Fruit fly (Drosophila melanogaster): ENCODE results near the gene CG14052.

CG14052 gene

DNA sequence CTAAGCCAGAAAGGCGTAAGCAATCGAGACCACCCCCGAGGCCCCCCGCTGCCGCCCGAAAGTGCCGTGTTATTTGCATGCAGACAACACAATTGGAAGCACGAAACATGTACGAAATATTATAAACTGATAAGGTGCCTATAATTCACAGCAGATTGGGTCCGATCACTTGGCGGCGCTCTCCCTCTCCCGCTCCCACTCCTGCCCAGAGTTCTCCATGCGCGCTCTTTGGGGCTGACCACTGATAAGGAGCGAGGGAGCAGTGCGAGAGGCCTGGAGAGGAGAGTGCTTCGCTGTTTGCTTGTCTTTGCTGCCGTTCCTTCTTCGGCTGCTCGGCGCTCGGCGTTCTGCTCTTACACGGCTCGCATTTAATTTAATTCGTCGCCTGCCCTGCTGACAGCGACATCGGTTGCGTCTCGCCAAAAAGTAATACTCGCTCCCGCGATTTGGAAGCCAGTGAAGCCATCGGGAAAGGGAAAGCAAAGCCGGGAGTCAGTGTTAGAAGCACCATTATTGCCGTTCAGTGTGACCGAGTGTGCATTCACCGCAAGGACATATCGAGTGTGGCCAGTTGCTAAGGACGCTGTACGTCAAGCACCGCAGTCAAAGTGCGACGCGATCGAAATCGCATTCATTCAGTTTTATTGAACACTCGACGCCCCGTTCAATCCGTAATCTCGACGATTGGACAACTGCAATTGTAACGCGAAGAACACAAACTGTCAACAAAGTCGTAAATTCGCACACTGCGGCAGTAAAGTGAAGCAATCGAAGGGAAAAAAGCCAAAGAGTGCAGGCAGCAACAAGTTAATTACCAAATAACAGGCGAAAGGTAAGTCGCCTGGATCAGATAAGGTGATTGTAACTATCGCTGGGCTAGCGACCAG lies 29.1 kb upstream of the CG14052 start:
- no peak for TF ChIP-seq Snoo (tag; optimal IDR thresholded peaks at IDR 0.05)
- no peak for TF ChIP-seq CG15710 (tag; optimal IDR thresholded peaks at IDR 0.05)
- TF ChIP-seq CG4496 (GFP tag; IDR thresholded peaks at IDR 0.05), result peak; percentile 85
- TF ChIP-seq CG17806 (tag; optimal IDR thresholded peaks at IDR 0.05), result no peak
- TF ChIP-seq CG8159 (tag; optimal IDR thresholded peaks at IDR 0.05), result no peak

DNA sequence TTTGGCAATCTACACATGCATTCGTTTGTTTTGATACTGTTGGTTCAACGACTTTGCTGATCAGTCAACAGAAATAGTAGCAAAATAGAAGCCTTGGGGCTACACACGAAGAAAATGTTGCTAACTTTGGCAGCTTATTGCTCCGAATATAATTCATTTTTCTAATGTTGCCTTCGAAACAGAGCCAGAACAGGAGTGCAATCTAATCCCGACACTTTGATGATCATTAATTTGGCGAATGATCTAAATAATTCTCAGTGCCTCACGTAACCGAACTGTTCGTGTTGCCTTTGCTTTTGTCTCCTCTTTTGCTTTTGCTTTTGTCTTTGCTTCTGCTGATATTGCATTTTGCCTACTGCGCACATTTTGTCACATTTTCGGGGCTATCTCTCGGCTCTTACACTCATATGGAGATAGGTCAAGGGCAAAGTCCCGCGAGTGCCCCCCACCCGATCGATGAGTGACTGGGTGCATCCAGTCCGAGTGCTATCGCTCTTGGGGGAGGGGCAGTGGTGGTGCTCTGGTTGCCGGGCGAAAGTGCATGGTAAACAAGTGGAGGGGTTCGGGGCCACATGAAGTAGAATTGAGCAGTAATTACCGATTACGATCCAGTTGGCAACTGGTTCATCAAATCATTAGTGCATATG lies 27.3 kb upstream of the CG14052 start:
- TF ChIP-seq fd96Ca (GFP tag; IDR thresholded peaks at IDR 0.05) (peak; percentile 74; the same call in 2 of the 3 replicates), CG17806 (tag; optimal IDR thresholded peaks at IDR 0.05) (peak; percentile 35), rn (GFP tag; IDR thresholded peaks at IDR 0.05) (no peak), CG13204 (GFP tag; optimal IDR thresholded peaks at IDR 0.05) (no peak), Snoo (tag; optimal IDR thresholded peaks at IDR 0.05) (no peak), Ets98B (GFP tag; IDR thresholded peaks at IDR 0.05) (peak; percentile 68), CG10348 (GFP tag; IDR thresholded peaks at IDR 0.05) (no peak), CG15710 (tag; optimal IDR thresholded peaks at IDR 0.05) (peak; percentile 24), CG14655 (GFP tag; optimal IDR thresholded peaks at IDR 0.05) (peak; percentile 38), CG32121 (GFP tag; IDR thresholded peaks at IDR 0.05) (peak; percentile 51), gl (tag; optimal IDR thresholded peaks at IDR 0.05) (peak; percentile 17), D1 (tag; optimal IDR thresholded peaks at IDR 0.05) (no peak), CG34367 (tag; optimal IDR thresholded peaks at IDR 0.05) (no peak), CG8159 (tag; optimal IDR thresholded peaks at IDR 0.05) (peak; percentile 28), Pif1B (GFP tag; optimal IDR thresholded peaks at IDR 0.05) (no peak), CG12605 (GFP tag; IDR thresholded peaks at IDR 0.05) (no peak; the same call in 1 of the 2 replicates), CG8301 (tag; optimal IDR thresholded peaks at IDR 0.05) (peak; percentile 30), CG4496 (GFP tag; IDR thresholded peaks at IDR 0.05) (peak; percentile 81), CG9948 (tag; optimal IDR thresholded peaks at IDR 0.05) (peak; percentile 5), EcR (GFP tag; optimal IDR thresholded peaks at IDR 0.05) (peak; percentile 50), Pif1A (GFP tag; optimal IDR thresholded peaks at IDR 0.05) (peak; percentile 33)

DNA sequence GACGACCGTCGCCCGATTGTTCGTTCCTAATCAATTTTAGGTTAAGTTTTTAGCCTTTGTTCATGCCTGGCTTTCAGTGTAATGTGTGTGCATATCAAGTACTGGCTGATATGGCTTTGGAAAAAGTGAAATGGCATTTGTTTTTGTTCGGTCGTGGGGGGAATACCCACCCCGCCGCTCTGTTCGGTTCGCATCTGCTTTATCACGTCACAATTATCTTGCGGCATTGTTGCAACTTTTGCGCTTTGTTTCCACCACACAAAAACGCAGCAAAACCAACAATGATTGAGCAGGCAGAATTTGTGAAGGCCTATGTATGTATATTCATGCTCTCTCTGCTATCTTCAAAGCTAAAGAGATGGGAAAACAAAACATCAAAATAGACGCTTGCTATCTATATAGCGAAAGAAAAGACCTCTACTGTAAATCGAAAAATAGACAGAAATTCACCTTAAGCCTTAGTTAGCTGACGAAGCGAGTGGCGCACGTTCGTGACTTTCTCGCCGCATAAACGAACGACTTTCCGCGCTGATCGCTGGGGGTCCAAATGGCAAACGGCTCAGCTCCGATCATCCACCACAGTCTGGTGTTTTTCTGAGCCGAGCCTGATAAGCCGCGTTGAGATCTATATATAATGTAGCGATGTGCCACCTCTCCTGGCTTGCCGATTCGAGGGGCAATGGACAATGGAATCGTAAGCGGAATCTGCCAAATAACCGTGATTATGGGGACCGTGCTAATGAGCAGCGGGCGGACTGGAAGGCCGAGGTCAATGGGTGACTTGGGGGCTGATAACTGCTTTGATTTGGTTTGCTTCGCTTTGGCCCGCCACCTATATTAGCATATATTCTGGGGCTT lies 25.9 kb upstream of the CG14052 start:
- TF ChIP-seq Pif1A (GFP tag; optimal IDR thresholded peaks at IDR 0.05) (no peak), CG17806 (tag; optimal IDR thresholded peaks at IDR 0.05) (no peak), CG14655 (GFP tag; optimal IDR thresholded peaks at IDR 0.05) (no peak), Ets98B (GFP tag; IDR thresholded peaks at IDR 0.05) (peak; percentile 11; the same call in 1 of the 2 replicates), CG32121 (GFP tag; IDR thresholded peaks at IDR 0.05) (no peak), Pif1B (GFP tag; optimal IDR thresholded peaks at IDR 0.05) (no peak), gl (tag; optimal IDR thresholded peaks at IDR 0.05) (no peak), CG8159 (tag; optimal IDR thresholded peaks at IDR 0.05) (no peak), EcR (GFP tag; optimal IDR thresholded peaks at IDR 0.05) (peak; percentile 10), CG4496 (GFP tag; IDR thresholded peaks at IDR 0.05) (no peak), D1 (tag; optimal IDR thresholded peaks at IDR 0.05) (no peak)

DNA sequence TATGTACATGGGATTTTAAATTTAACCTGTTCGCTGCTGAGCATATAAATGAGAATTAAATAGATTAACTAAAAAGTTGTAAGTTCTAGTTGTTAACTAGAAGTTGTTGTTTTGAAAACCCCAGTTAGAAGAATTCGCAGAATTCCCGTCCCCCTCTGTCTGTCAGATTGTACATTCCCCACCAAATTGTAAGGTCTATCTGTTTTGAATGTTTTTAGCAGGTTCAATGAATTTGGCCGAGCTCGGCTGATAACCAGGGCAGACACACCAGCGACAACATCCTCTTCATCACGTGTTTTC lies 25.3 kb upstream of the CG14052 start:
- TF ChIP-seq CG14655 (GFP tag; optimal IDR thresholded peaks at IDR 0.05) (no peak), Snoo (tag; optimal IDR thresholded peaks at IDR 0.05) (no peak), D1 (tag; optimal IDR thresholded peaks at IDR 0.05) (no peak), CG10348 (GFP tag; IDR thresholded peaks at IDR 0.05) (no peak), CG17806 (tag; optimal IDR thresholded peaks at IDR 0.05) (no peak), CG12605 (GFP tag; IDR thresholded peaks at IDR 0.05) (no peak), fd96Ca (GFP tag; IDR thresholded peaks at IDR 0.05) (no peak), CG4496 (GFP tag; IDR thresholded peaks at IDR 0.05) (no peak), CG8159 (tag; optimal IDR thresholded peaks at IDR 0.05) (no peak), Pif1B (GFP tag; optimal IDR thresholded peaks at IDR 0.05) (no peak)

DNA sequence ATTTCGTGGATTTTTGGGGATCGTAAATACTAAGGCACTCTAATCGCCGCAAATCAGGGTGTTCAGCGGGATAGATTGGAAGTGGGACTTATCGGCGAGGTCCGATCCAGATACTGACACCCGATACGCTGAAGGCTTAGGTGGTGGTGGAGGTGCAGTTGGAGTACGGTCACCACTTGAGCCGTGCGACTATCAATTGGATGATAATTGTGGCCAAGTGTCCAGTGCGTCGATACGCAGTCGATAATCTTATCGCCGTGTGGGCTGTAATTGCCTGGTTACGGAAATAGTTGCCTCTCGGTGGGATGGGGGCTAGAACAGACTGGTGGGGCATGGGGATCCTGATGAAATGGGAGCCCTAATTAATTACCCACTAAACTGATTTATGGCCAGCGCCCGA lies 24.3 kb upstream of the CG14052 start:
- TF ChIP-seq fd96Ca (GFP tag; IDR thresholded peaks at IDR 0.05) (no peak), CG17806 (tag; optimal IDR thresholded peaks at IDR 0.05) (no peak), Ets98B (GFP tag; IDR thresholded peaks at IDR 0.05) (no peak), CG10348 (GFP tag; IDR thresholded peaks at IDR 0.05) (no peak), gl (tag; optimal IDR thresholded peaks at IDR 0.05) (no peak), D1 (tag; optimal IDR thresholded peaks at IDR 0.05) (no peak), CG34367 (tag; optimal IDR thresholded peaks at IDR 0.05) (no peak)

DNA sequence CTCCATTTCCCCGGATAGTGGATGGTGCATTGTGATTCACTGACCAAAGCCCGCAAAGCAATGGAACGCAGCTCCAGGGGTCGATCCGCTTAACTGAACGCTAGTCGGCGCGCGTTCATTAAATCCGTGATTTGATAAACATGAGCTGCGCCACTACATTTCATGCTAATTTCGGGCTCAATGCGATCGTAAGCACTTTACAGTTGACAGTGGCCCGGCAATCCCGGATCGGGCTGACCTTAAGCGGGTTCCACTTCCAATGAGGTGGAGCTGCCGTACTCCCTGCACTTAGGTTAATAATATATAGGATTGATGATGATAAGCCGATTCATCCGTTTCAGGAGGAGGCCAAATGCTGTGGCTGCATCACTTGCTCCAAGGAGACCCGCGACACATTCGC lies 19.8 kb upstream of the CG14052 start, which contains the start of gene FarO:
FarO (minus strand) TSS at position 101 of the 400 bp plus-strand sequence.
- no peak for TF ChIP-seq fd96Ca (GFP tag; IDR thresholded peaks at IDR 0.05)
- TF ChIP-seq CG32121 (GFP tag; IDR thresholded peaks at IDR 0.05), result no peak
- TF ChIP-seq Ets98B (GFP tag; IDR thresholded peaks at IDR 0.05), result no peak
- TF ChIP-seq CG8301 (tag; optimal IDR thresholded peaks at IDR 0.05), result no peak
- TF ChIP-seq D1 (tag; optimal IDR thresholded peaks at IDR 0.05), result no peak
- TF ChIP-seq CG15710 (tag; optimal IDR thresholded peaks at IDR 0.05), result no peak
- TF ChIP-seq Pif1A (GFP tag; optimal IDR thresholded peaks at IDR 0.05), result no peak
- TF ChIP-seq rn (GFP tag; IDR thresholded peaks at IDR 0.05), result no peak
- TF ChIP-seq Snoo (tag; optimal IDR thresholded peaks at IDR 0.05), result no peak
- no peak for TF ChIP-seq CG34367 (tag; optimal IDR thresholded peaks at IDR 0.05)
- TF ChIP-seq CG14655 (GFP tag; optimal IDR thresholded peaks at IDR 0.05), result no peak
- no peak for TF ChIP-seq CG12605 (GFP tag; IDR thresholded peaks at IDR 0.05)
- no peak for TF ChIP-seq CG13204 (GFP tag; optimal IDR thresholded peaks at IDR 0.05)
- no peak for TF ChIP-seq CG9948 (tag; optimal IDR thresholded peaks at IDR 0.05)
- no peak for TF ChIP-seq EcR (GFP tag; optimal IDR thresholded peaks at IDR 0.05)
- no peak for TF ChIP-seq CG4496 (GFP tag; IDR thresholded peaks at IDR 0.05)
- no peak for TF ChIP-seq gl (tag; optimal IDR thresholded peaks at IDR 0.05)
- TF ChIP-seq Pif1B (GFP tag; optimal IDR thresholded peaks at IDR 0.05), result no peak
- TF ChIP-seq CG8159 (tag; optimal IDR thresholded peaks at IDR 0.05), result no peak
- no peak for TF ChIP-seq CG10348 (GFP tag; IDR thresholded peaks at IDR 0.05)
